Worm (Caenorhabditis elegans) whole organism, late embryonic: ENCODE data around the gene H04D03.2.

Experiments used
- F13H6.1 ChIP-seq: sonication (generic microtip); optimal IDR thresholded peaks from 2 replicates; lab custom pipeline; 2016; ENCODE audit warnings: missing genetic modification characterization, missing compliant biosample characterization
- K02D7.2 ChIP-seq: sonication (generic microtip); optimal IDR thresholded peaks from 2 replicates; lab custom pipeline; 2017; ENCODE audit warnings: mild to moderate bottlenecking, missing genetic modification characterization, missing compliant biosample characterization
- K09A11.1 ChIP-seq: sonication (generic microtip); optimal IDR thresholded peaks from 2 replicates; lab custom pipeline; 2017; ENCODE audit warnings: antibody characterized with exemption, mild to moderate bottlenecking, missing genetic modification characterization, missing compliant biosample characterization; ENCODE audit not compliant: insufficient read depth
- T23F11.4 ChIP-seq: fragments of 200-800 bp; sonication (Bioruptor generic); optimal IDR thresholded peaks from 2 replicates; lab custom pipeline; 2018; ENCODE audit warnings: mild to moderate bottlenecking, missing genetic modification characterization, missing compliant biosample characterization
- Y22D7AL.16 ChIP-seq: sonication (generic microtip); optimal IDR thresholded peaks from 2 replicates; lab custom pipeline; 2016; ENCODE audit warnings: missing genetic modification characterization, missing compliant biosample characterization
- ahr-1 ChIP-seq: sonication (generic microtip); optimal IDR thresholded peaks from 2 replicates; lab custom pipeline; 2016; ENCODE audit warnings: missing genetic modification characterization, missing compliant biosample characterization
- ceh-14 ChIP-seq: sonication (generic microtip); optimal IDR thresholded peaks from 2 replicates; lab custom pipeline; 2016; ENCODE audit warnings: missing genotype, missing genetic modification characterization, missing compliant biosample characterization
- ceh-18 ChIP-seq: sonication (generic microtip); optimal IDR thresholded peaks from 2 replicates; lab custom pipeline; 2016; ENCODE audit warnings: missing genetic modification characterization, missing compliant biosample characterization
- ceh-19 ChIP-seq: fragments of 200-800 bp; sonication (Bioruptor generic); optimal IDR thresholded peaks from 2 replicates; lab custom pipeline; 2018; ENCODE audit warnings: mild to moderate bottlenecking, missing genetic modification characterization, missing compliant biosample characterization
- ceh-22 ChIP-seq: sonication (generic microtip); optimal IDR thresholded peaks from 2 replicates; lab custom pipeline; 2017; ENCODE audit warnings: missing biosample characterization, missing genetic modification characterization
- ceh-24 ChIP-seq: sonication (generic microtip); optimal IDR thresholded peaks from 2 replicates; lab custom pipeline; 2016; ENCODE audit warnings: mild to moderate bottlenecking, missing genetic modification characterization, missing compliant biosample characterization
- ceh-30 ChIP-seq: fragments of 150-350 bp; optimal IDR thresholded peaks from 2 replicates; lab custom pipeline; 2014; ENCODE audit warnings: missing biosample characterization, missing genetic modification characterization
- ceh-31 ChIP-seq: sonication (generic microtip); optimal IDR thresholded peaks from 2 replicates; lab custom pipeline; 2016; ENCODE audit warnings: missing genetic modification characterization, missing compliant biosample characterization
- ceh-34 ChIP-seq: sonication (generic microtip); optimal IDR thresholded peaks from 2 replicates; lab custom pipeline; 2016; ENCODE audit warnings: mild to moderate bottlenecking, missing genetic modification characterization, missing compliant biosample characterization
- ceh-45 ChIP-seq: fragments of 200-800 bp; sonication (Bioruptor generic); IDR thresholded peaks from 2 replicates; pipeline ENCODE4 v1.3.6; 2022; ENCODE audit warnings: missing genetic modification reagents, missing genetic modification characterization, missing compliant biosample characterization
- ceh-6 ChIP-seq: fragments of 200-800 bp; sonication (Bioruptor generic); optimal IDR thresholded peaks from 2 replicates; lab custom pipeline; 2018; ENCODE audit warnings: mild to moderate bottlenecking, missing genetic modification characterization, missing compliant biosample characterization
- ceh-9 ChIP-seq: sonication (generic microtip); optimal IDR thresholded peaks from 2 replicates; lab custom pipeline; 2016; ENCODE audit warnings: mild to moderate bottlenecking, missing genetic modification characterization, inconsistent platforms, missing compliant biosample characterization
- dmd-4 ChIP-seq: sonication (generic microtip); optimal IDR thresholded peaks from 2 replicates; lab custom pipeline; 2016; ENCODE audit warnings: borderline replicate concordance, missing genetic modification characterization, missing compliant biosample characterization
- elt-2 ChIP-seq: sonication (generic microtip); optimal IDR thresholded peaks from 2 replicates; lab custom pipeline; 2016; ENCODE audit warnings: missing genetic modification reagents, missing genetic modification characterization, missing compliant biosample characterization
- elt-4 ChIP-seq: sonication (generic microtip); optimal IDR thresholded peaks from 2 replicates; lab custom pipeline; 2016; ENCODE audit warnings: missing genetic modification characterization, missing compliant biosample characterization
- ets-4 ChIP-seq: sonication (generic microtip); optimal IDR thresholded peaks from 2 replicates; lab custom pipeline; 2016; ENCODE audit warnings: missing genetic modification characterization, missing compliant biosample characterization
- eyg-1 ChIP-seq: sonication (generic microtip); optimal IDR thresholded peaks from 2 replicates; lab custom pipeline; 2016; ENCODE audit warnings: missing genotype, missing genetic modification characterization, missing compliant biosample characterization
- fax-1 ChIP-seq: sonication (generic microtip); optimal IDR thresholded peaks from 2 replicates; lab custom pipeline; 2016; ENCODE audit warnings: missing genotype, missing genetic modification characterization, missing compliant biosample characterization
- fkh-6 ChIP-seq: sonication (generic microtip); optimal IDR thresholded peaks from 2 replicates; lab custom pipeline; 2016; ENCODE audit warnings: missing genetic modification characterization, missing compliant biosample characterization
- gmeb-2 ChIP-seq: sonication (generic microtip); optimal IDR thresholded peaks from 2 replicates; lab custom pipeline; 2016; ENCODE audit warnings: missing genetic modification characterization, inconsistent platforms, missing compliant biosample characterization
- hlh-13 ChIP-seq: fragments of 200-800 bp; sonication (Bioruptor generic); optimal IDR thresholded peaks from 2 replicates; lab custom pipeline; 2018; ENCODE audit warnings: mild to moderate bottlenecking, missing genetic modification characterization, missing compliant biosample characterization
- hlh-30 ChIP-seq: sonication (generic microtip); optimal IDR thresholded peaks from 2 replicates; lab custom pipeline; 2017; ENCODE audit warnings: antibody characterized with exemption, missing genetic modification characterization, missing compliant biosample characterization; ENCODE audit not compliant: insufficient read depth
- hlh-6 ChIP-seq: sonication (generic microtip); optimal IDR thresholded peaks from 2 replicates; lab custom pipeline; 2016; ENCODE audit warnings: missing genotype, missing genetic modification characterization, missing compliant biosample characterization
- hlh-8 ChIP-seq: sonication (generic microtip); optimal IDR thresholded peaks from 2 replicates; lab custom pipeline; 2016; ENCODE audit warnings: missing genotype, missing genetic modification characterization, missing compliant biosample characterization
- lin-11 ChIP-seq: fragments of 200-800 bp; sonication (Bioruptor generic); optimal IDR thresholded peaks from 2 replicates; lab custom pipeline; 2018; ENCODE audit warnings: mild to moderate bottlenecking, missing genetic modification characterization, missing compliant biosample characterization
- madf-2 ChIP-seq: sonication (generic microtip); optimal IDR thresholded peaks from 2 replicates; lab custom pipeline; 2017; ENCODE audit warnings: missing genetic modification characterization, missing compliant biosample characterization
- mec-3 ChIP-seq: sonication (generic microtip); optimal IDR thresholded peaks from 2 replicates; lab custom pipeline; 2016; ENCODE audit warnings: borderline replicate concordance, missing genetic modification characterization, missing compliant biosample characterization
- nfya-1 ChIP-seq: sonication (generic microtip); optimal IDR thresholded peaks from 2 replicates; lab custom pipeline; 2017; ENCODE audit warnings: missing genetic modification characterization, mild to moderate bottlenecking, missing compliant biosample characterization, antibody characterized with exemption, moderate library complexity
- nhr-11 ChIP-seq: fragments of 150-350 bp; optimal IDR thresholded peaks from 2 replicates; lab custom pipeline; 2014; ENCODE audit warnings: missing biosample characterization, missing genetic modification characterization
- nhr-232 ChIP-seq: sonication (generic microtip); optimal IDR thresholded peaks from 2 replicates; lab custom pipeline; 2016; ENCODE audit warnings: missing genetic modification characterization, missing compliant biosample characterization
- npax-4 ChIP-seq: sonication (generic microtip); optimal IDR thresholded peaks from 2 replicates; lab custom pipeline; 2016; ENCODE audit warnings: missing genetic modification characterization, missing compliant biosample characterization
- odd-2 ChIP-seq: sonication (generic microtip); optimal IDR thresholded peaks from 2 replicates; lab custom pipeline; 2017; ENCODE audit warnings: antibody characterized with exemption, mild to moderate bottlenecking, missing genetic modification characterization, missing compliant biosample characterization
- pag-3 ChIP-seq: sonication (generic microtip); optimal IDR thresholded peaks from 2 replicates; lab custom pipeline; 2016; ENCODE audit warnings: missing compliant biosample characterization, missing genetic modification characterization, borderline replicate concordance
- pat-9 ChIP-seq: fragments of 200-800 bp; sonication (Bioruptor generic); optimal IDR thresholded peaks from 2 replicates; lab custom pipeline; 2018; ENCODE audit warnings: mild to moderate bottlenecking, missing genetic modification characterization, moderate library complexity, missing compliant biosample characterization
- pax-1 ChIP-seq: fragments of 150-350 bp; optimal IDR thresholded peaks from 2 replicates; lab custom pipeline; 2014; ENCODE audit warnings: missing biosample characterization, missing genetic modification characterization
- pha-2 ChIP-seq: sonication (generic microtip); optimal IDR thresholded peaks from 2 replicates; lab custom pipeline; 2017; ENCODE audit warnings: mild to moderate bottlenecking, missing genetic modification characterization, missing compliant biosample characterization
- pha-4 ChIP-seq: fragments of 150-350 bp; optimal IDR thresholded peaks from 2 replicates; lab custom pipeline; 2018; ENCODE audit warnings: missing biosample characterization, missing genetic modification reagents, missing genetic modification characterization
- pqm-1 ChIP-seq: sonication (generic microtip); optimal IDR thresholded peaks from 2 replicates; lab custom pipeline; 2016; ENCODE audit warnings: missing genetic modification characterization, missing compliant biosample characterization
- pros-1 ChIP-seq: fragments of 150-350 bp; optimal IDR thresholded peaks from 2 replicates; lab custom pipeline; 2014; ENCODE audit warnings: missing biosample characterization, missing genetic modification reagents, missing genetic modification characterization
- ref-2 ChIP-seq: sonication (generic microtip); optimal IDR thresholded peaks from 2 replicates; lab custom pipeline; 2016; ENCODE audit warnings: missing genetic modification characterization, missing compliant biosample characterization
- rnt-1 ChIP-seq: sonication (generic microtip); optimal IDR thresholded peaks from 2 replicates; lab custom pipeline; 2016; ENCODE audit warnings: missing genetic modification characterization, missing compliant biosample characterization
- sox-2 ChIP-seq: fragments of 200-800 bp; sonication (Bioruptor generic); IDR thresholded peaks from 2 replicates; pipeline ENCODE4 v1.3.6; 2022; ENCODE audit warnings: missing genetic modification reagents, missing genetic modification characterization, missing compliant biosample characterization
- syd-9 ChIP-seq: sonication (generic microtip); optimal IDR thresholded peaks from 2 replicates; lab custom pipeline; 2016; ENCODE audit warnings: mild to moderate bottlenecking, missing genetic modification characterization, moderate library complexity, missing compliant biosample characterization
- tbx-2 ChIP-seq: sonication (generic microtip); optimal IDR thresholded peaks from 2 replicates; lab custom pipeline; 2016; ENCODE audit warnings: missing genetic modification characterization, missing compliant biosample characterization
- unc-3 ChIP-seq, 2 experiments: fragments of 200-800 bp in 1 of 2; sonication (Bioruptor generic) in 1 of 2; sonication (generic microtip) in 1 of 2; conservative IDR thresholded peaks in 1 of 2; optimal IDR thresholded peaks in 1 of 2; 2 replicates each; pipeline versions ENCODE4 v1.3.6 to Lab custom; 2016 to 2022; ENCODE audit warnings: missing compliant biosample characterization in 2 of 2, missing genetic modification characterization in 2 of 2, missing genetic modification reagents in 1 of 2
- unc-42 ChIP-seq: sonication (generic microtip); optimal IDR thresholded peaks from 2 replicates; lab custom pipeline; 2016; ENCODE audit warnings: missing genotype, missing genetic modification characterization, missing compliant biosample characterization
- unc-55 ChIP-seq: sonication (generic microtip); optimal IDR thresholded peaks from 2 replicates; lab custom pipeline; 2017; ENCODE audit warnings: missing biosample characterization, missing genetic modification reagents, missing genetic modification characterization
- zip-5 ChIP-seq: sonication (generic microtip); optimal IDR thresholded peaks from 2 replicates; lab custom pipeline; 2016; ENCODE audit warnings: missing genetic modification characterization, missing compliant biosample characterization

The H04D03.2 gene

DNA sequence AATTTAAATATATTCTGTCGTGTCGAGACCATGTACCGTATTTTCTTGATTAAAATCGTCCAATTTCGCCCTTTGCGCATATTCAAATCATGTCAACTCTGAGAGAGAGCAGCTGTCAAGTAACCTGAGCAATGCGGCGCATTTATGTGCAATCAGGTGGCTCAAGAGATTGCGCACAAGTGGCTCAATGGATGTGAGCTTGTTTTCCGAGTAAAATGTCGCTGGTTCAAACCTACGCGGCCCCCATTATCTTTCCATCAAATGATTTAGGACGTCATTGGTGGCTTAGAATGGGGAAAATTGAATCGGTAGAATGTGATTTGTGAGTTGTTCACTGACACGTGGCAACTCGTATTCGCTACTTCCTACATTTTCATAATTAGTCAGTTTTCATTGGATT is 10.1 kb downstream of the H04D03.2 start:
- TF ChIP-seq madf-2 (peak; percentile 11), syd-9 (tag; lab: Kevin White, UChicago) (peak; percentile 46), ahr-1 (tag; lab: Kevin White, UChicago) (peak; percentile 27), unc-42 (tag; lab: Kevin White, UChicago) (peak; percentile 2), hlh-30 (tag; lab: Kevin White, UChicago) (peak; percentile 66), elt-2 (tag; lab: Kevin White, UChicago) (no peak), ceh-34 (tag; lab: Kevin White, UChicago) (peak; percentile 54), ets-4 (no peak), sox-2 (GFP tag; lab: Robert Waterston, UW) (no peak), fax-1 (tag; lab: Kevin White, UChicago) (peak; percentile 14), nhr-11 (no peak), unc-55 (peak; percentile 46), tbx-2 (tag; lab: Kevin White, UChicago) (peak; percentile 73), rnt-1 (tag; lab: Kevin White, UChicago) (peak; percentile 63), ceh-18 (peak; percentile 47), K02D7.2 (peak; percentile 26), ceh-24 (tag; lab: Kevin White, UChicago) (no peak), lin-11 (tag; lab: Kevin White, UChicago) (peak; percentile 34), hlh-8 (tag; lab: Kevin White, UChicago) (peak; percentile 28), pax-1 (tag; lab: Kevin White, UChicago) (no peak), zip-5 (no peak), ceh-30 (tag; lab: Kevin White, UChicago) (no peak), fkh-6 (no peak), F13H6.1 (peak; percentile 21), pros-1 (tag; lab: Kevin White, UChicago) (no peak), odd-2 (peak; percentile 29), ceh-9 (tag; lab: Kevin White, UChicago) (no peak), ceh-31 (tag; lab: Kevin White, UChicago) (peak; percentile 45), gmeb-2 (peak; percentile 38), Y22D7AL.16 (tag; lab: Kevin White, UChicago) (no peak), ceh-19 (GFP tag; lab: Kevin White, UChicago) (peak; percentile 29), ceh-14 (tag; lab: Kevin White, UChicago) (peak; percentile 1), ceh-6 (peak; percentile 51), ceh-22 (tag; lab: Kevin White, UChicago) (no peak), hlh-13 (GFP tag; lab: Kevin White, UChicago) (no peak), pqm-1 (tag; lab: Kevin White, UChicago) (peak; percentile 68), nhr-232 (peak; percentile 41), unc-3 (GFP tag; conservative IDR thresholded peaks at IDR 0.05; lab: Robert Waterston, UW) (no peak), unc-3 (tag; optimal IDR thresholded peaks at IDR 0.05; lab: Kevin White, UChicago) (no peak), eyg-1 (tag; lab: Kevin White, UChicago) (no peak), hlh-6 (tag; lab: Kevin White, UChicago) (peak; percentile 29), T23F11.4 (GFP tag; lab: Kevin White, UChicago) (peak; percentile 27), elt-4 (tag; lab: Kevin White, UChicago) (no peak), npax-4 (no peak), dmd-4 (tag; lab: Kevin White, UChicago) (no peak), pha-4 (no peak), mec-3 (no peak), ref-2 (peak; percentile 29), pha-2 (tag; lab: Kevin White, UChicago) (peak; percentile 73), K09A11.1 (tag; lab: Kevin White, UChicago) (no peak), nfya-1 (tag; lab: Kevin White, UChicago) (peak; percentile 71), ceh-45 (GFP tag; lab: Robert Waterston, UW) (no peak), pag-3 (tag; lab: Kevin White, UChicago) (no peak), pat-9 (tag; lab: Kevin White, UChicago) (peak; percentile 67)
